Worm (Caenorhabditis elegans) whole organism, L4 larva: ENCODE data around the gene dph-2.

Source experiments
- aly-2 ChIP-seq: sonication (generic microtip); optimal IDR thresholded peaks from 2 replicates; lab custom pipeline; 2018; ENCODE audit warnings: missing biosample characterization, missing genetic modification characterization
- ces-1 ChIP-seq: fragments of 150-350 bp; sonication (generic microtip); optimal IDR thresholded peaks from 4 replicates; lab custom pipeline; 2014; ENCODE audit warnings: missing biosample characterization, missing genetic modification reagents, missing genetic modification characterization
- dmd-6 ChIP-seq: fragments of 200-800 bp; sonication (Bioruptor generic); IDR thresholded peaks from 2 replicates; pipeline ENCODE4 v1.3.6; 2022; ENCODE audit warnings: missing genetic modification reagents, missing genetic modification characterization, missing compliant biosample characterization
- dpl-1 ChIP-seq: fragments of 150-350 bp; optimal IDR thresholded peaks from 2 replicates; lab custom pipeline; 2014; ENCODE audit warnings: missing biosample characterization, missing genetic modification reagents, missing genetic modification characterization
- dve-1 ChIP-seq: sonication (generic microtip); optimal IDR thresholded peaks from 2 replicates; lab custom pipeline; 2017; ENCODE audit warnings: antibody characterized with exemption, mild to moderate bottlenecking, missing genetic modification characterization, missing compliant biosample characterization; ENCODE audit not compliant: insufficient read depth
- lir-3 ChIP-seq: sonication (generic microtip); optimal IDR thresholded peaks from 2 replicates; lab custom pipeline; 2016; ENCODE audit warnings: mild to moderate bottlenecking, missing genetic modification characterization, missing compliant biosample characterization
- mxl-3 ChIP-seq: fragments of 200-800 bp; sonication (Bioruptor generic); optimal IDR thresholded peaks from 2 replicates; lab custom pipeline; 2018; ENCODE audit warnings: mild to moderate bottlenecking, missing genetic modification characterization, missing compliant biosample characterization
- nhr-10 ChIP-seq: fragments of 150-350 bp; optimal IDR thresholded peaks from 2 replicates; lab custom pipeline; 2014; ENCODE audit warnings: missing biosample characterization, missing genetic modification characterization
- nhr-237 ChIP-seq: sonication (generic microtip); optimal IDR thresholded peaks from 2 replicates; lab custom pipeline; 2017; ENCODE audit warnings: missing biosample characterization, missing genetic modification characterization
- nhr-28 ChIP-seq: fragments of 150-350 bp; optimal IDR thresholded peaks from 2 replicates; lab custom pipeline; 2014; ENCODE audit warnings: missing biosample characterization, missing genetic modification characterization
- pqm-1 ChIP-seq: sonication (generic microtip); optimal IDR thresholded peaks from 2 replicates; lab custom pipeline; 2017; ENCODE audit warnings: missing biosample characterization, missing genetic modification characterization
- spr-1 ChIP-seq: sonication (generic microtip); optimal IDR thresholded peaks from 2 replicates; lab custom pipeline; 2016; ENCODE audit warnings: mild to moderate bottlenecking, missing genetic modification characterization, missing compliant biosample characterization
- unc-62 ChIP-seq, 3 experiments: fragments of 150-350 bp in 1 of 3; sonication (generic microtip); optimal IDR thresholded peaks in 2 of 3; peaks in 1 of 3; 1 replicate in 1 of 3; 2 replicates in 2 of 3; lab custom pipeline; 2014 to 2017; ENCODE audit warnings: missing biosample characterization in 3 of 3, missing genetic modification characterization in 3 of 3, missing genetic modification reagents in 3 of 3, missing genotype in 1 of 3
- zfp-3 ChIP-seq: fragments of 200-800 bp; sonication (Bioruptor generic); conservative IDR thresholded peaks from 2 replicates; pipeline ENCODE4 v1.3.6; 2022; ENCODE audit warnings: missing genetic modification reagents, missing genetic modification characterization, missing compliant biosample characterization
- ztf-11 ChIP-seq: fragments of 150-350 bp; optimal IDR thresholded peaks from 2 replicates; lab custom pipeline; 2014; ENCODE audit warnings: missing biosample characterization, missing genetic modification characterization

Gene dph-2

DNA sequence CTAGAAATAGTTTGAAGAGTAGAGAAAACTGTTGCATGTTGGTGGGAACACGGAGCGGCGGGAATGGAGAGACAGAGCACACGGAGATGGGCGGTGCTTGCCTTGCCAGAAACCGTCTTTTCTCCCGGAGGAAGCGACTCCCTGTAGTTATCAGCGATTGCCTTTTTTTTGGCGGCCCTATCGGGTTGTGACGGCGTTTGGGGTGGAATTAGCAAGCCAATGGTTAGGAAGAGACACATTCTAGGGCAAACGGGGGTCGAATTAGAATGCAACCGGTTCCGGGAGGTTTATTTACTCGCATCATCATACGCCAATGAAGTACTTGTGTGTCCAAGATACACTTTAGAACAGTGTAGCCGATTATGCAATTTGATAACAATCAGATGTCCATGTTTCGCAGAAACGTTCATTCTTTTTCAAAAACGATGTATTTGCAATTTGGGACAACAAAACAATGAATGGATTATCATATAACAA is 56.4 kb downstream of the dph-2 start, which contains the start of gene lact-3 (continued):
- peak; percentile 25 for TF ChIP-seq mxl-3
- no peak for TF ChIP-seq nhr-10 (tag; lab: Kevin White, UChicago)
- TF ChIP-seq, all 104 proteins: peak for 23

DNA sequence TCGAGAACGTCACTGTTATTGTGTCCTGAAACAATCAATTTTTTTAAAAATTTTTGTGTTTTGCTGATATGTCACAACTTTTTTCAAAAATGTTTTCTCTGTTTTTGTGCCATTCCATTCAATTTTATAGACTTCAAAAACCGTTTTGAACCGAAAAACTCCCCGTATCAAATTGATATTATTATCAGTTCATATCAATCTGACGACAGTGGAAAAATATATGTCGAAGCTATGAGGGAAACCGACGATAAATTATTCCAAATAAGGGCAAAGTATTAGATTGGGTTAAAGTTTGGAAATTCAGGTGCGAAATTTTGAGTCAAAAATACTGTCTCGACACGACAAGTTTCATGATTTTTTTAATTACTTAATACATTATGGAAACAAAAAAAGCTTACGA is 57.7 kb downstream of the dph-2 start:
- TF ChIP-seq spr-1 (no peak), pqm-1 (peak; percentile 69), zfp-3 (GFP tag; lab: Robert Waterston, UW) (no peak), nhr-237 (tag; lab: Kevin White, UChicago) (no peak), dpl-1 (GFP tag; lab: Kevin White, UChicago) (no peak), mxl-3 (no peak), nhr-28 (tag; lab: Kevin White, UChicago) (peak; percentile 46), dve-1 (tag; lab: Kevin White, UChicago) (peak; percentile 18)

DNA sequence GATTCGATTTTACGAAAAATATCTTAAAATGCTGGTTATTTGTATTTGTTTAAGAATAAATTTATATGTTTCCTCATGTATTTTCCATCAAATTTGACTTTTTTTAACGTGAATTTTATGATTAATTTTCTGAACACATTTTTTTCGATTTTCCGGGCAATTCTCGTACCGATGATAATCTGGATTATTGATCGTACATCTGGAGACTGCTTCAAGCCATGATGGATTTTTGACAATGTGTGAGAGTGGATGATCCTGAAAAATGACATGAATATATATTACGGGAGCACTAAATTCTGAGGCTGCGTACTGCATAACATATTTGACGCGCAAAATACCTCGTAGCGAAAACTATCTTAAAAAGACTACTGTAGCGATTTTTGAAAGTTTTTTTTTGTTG is 59.7 kb downstream of the dph-2 start:
- TF ChIP-seq ces-1 (no peak), ztf-11 (tag; lab: Kevin White, UChicago) (no peak), unc-62 (GFP tag; optimal IDR thresholded peaks at IDR 0.05 in 1 of 2; lab: Kevin White, UChicago) (peak in 1 of 2 experiments; percentile 92), unc-62 (tag; optimal IDR thresholded peaks at IDR 0.05; lab: Kevin White, UChicago) (no peak)

DNA sequence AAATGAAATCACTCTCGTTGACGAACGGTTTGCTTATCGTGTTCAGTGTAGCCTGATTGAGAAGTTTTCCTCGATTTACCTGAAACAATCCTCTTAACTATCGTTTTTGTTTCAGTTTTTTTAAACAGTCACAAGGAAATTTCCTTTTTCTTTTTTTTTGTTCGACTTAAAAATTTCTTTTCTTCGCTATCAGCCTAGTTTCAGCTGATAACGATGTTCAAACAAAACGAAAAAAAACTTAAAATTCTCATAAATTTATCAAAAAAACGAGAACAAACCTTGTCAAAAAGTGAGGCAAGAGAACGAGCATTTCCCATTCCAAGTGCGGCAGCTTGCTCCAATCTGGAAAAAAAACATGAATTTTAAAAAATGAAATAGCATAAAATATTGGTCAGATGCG is 60.5 kb downstream of the dph-2 start:
- TF ChIP-seq dve-1 (tag; lab: Kevin White, UChicago) (peak; percentile 28), pqm-1 (peak; percentile 12), dmd-6 (peak; percentile 39; the same call in 1 of the 2 replicates), aly-2 (tag; lab: Kevin White, UChicago) (no peak), lir-3 (no peak), nhr-28 (tag; lab: Kevin White, UChicago) (peak; percentile 5)
